Fruit fly (Drosophila melanogaster): ENCODE measurements around the gene CatB.

The CatB gene

dm6 chr2L:8692426-8693180 lies 12.8 kb upstream of the CatB start (continued):
- no peak for TF ChIP-seq CG7368 (GFP tag; optimal IDR thresholded peaks at IDR 0.05)
- no peak for TF ChIP-seq CG32006 (GFP tag; optimal IDR thresholded peaks at IDR 0.05)
- TF ChIP-seq fd85E (GFP tag; optimal IDR thresholded peaks at IDR 0.05), result no peak
- TF ChIP-seq cyc (GFP tag; optimal IDR thresholded peaks at IDR 0.05), result no peak
- TF ChIP-seq CG8119 (GFP tag; IDR thresholded peaks at IDR 0.05), result peak; percentile 17; the same call in 1 of the 3 replicates
- TF ChIP-seq acj6 (GFP tag; optimal IDR thresholded peaks at IDR 0.05), result no peak
- TF ChIP-seq CG9139 (GFP tag; optimal IDR thresholded peaks at IDR 0.05), result no peak
- peak; percentile 7 for TF ChIP-seq topi (GFP tag; optimal IDR thresholded peaks at IDR 0.05)
- peak; percentile 15 for TF ChIP-seq Lpt (GFP tag; optimal IDR thresholded peaks at IDR 0.05)
- no peak for TF ChIP-seq Hr4 (GFP tag; optimal IDR thresholded peaks at IDR 0.05)
- TF ChIP-seq spab (GFP tag; optimal IDR thresholded peaks at IDR 0.05), result no peak
- peak; percentile 83 for TF ChIP-seq vri (GFP tag; optimal IDR thresholded peaks at IDR 0.05)
- no peak for TF ChIP-seq CG11902 (GFP tag; optimal IDR thresholded peaks at IDR 0.05)
- no peak for TF ChIP-seq Ets96B (tag; optimal IDR thresholded peaks at IDR 0.05)
- no peak for TF ChIP-seq OdsH (GFP tag; optimal IDR thresholded peaks at IDR 0.05)
- peak; percentile 22 for TF ChIP-seq CG3919 (GFP tag; optimal IDR thresholded peaks at IDR 0.05)
- peak; percentile 21 for TF ChIP-seq Sox102F (GFP tag; optimal IDR thresholded peaks at IDR 0.05)
- no peak for TF ChIP-seq dsx (GFP tag; optimal IDR thresholded peaks at IDR 0.05; ENCODE audit: poor library complexity, severe bottlenecking)
- TF ChIP-seq Sox14 (GFP tag; optimal IDR thresholded peaks at IDR 0.05), result peak; percentile 8
- peak; percentile 12 for TF ChIP-seq Met (GFP tag; optimal IDR thresholded peaks at IDR 0.05)
- peak; percentile 80 for TF ChIP-seq svp (GFP tag)
- TF ChIP-seq net (GFP tag; optimal IDR thresholded peaks at IDR 0.05), result no peak
- no peak for TF ChIP-seq Sox15 (GFP tag; optimal IDR thresholded peaks at IDR 0.05)
- TF ChIP-seq CG11762 (GFP tag; optimal IDR thresholded peaks at IDR 0.05; ENCODE audit: insufficient read depth), result no peak
- TF ChIP-seq CG1621 (tag; optimal IDR thresholded peaks at IDR 0.05), result no peak
- no peak for TF ChIP-seq CG6808 (GFP tag; optimal IDR thresholded peaks at IDR 0.05)

DNA sequence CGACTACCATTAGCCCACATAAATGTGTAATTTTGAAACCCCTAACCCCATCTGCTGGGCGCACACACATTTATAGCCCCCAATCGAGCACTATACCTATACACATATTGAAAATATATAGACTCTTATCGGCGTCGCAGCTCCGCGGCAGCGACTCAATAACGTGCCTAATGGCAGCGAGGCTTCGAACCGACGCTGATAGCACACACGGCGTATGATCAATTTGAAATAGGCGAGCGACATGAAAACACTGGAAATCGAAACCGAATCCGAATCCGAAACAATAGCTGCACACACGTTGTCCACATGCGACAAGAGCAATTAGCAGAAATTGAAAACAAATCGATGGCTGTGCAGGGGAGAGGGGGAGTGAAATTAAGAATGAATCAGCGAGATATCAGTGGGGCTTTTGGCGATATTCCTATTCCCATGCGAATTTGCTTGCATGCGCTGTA lies 11.1 kb upstream of the CatB start:
- TF ChIP-seq fkh (GFP tag; optimal IDR thresholded peaks at IDR 0.05) (peak; percentile 35), CG15336 (GFP tag; IDR thresholded peaks at IDR 0.05) (peak; percentile 8; the same call in 1 of the 2 replicates), CG6792 (GFP tag; optimal IDR thresholded peaks at IDR 0.05) (no peak), vri (GFP tag; optimal IDR thresholded peaks at IDR 0.05) (peak; percentile 79), Eip93F (GFP tag; optimal IDR thresholded peaks at IDR 0.05) (peak; percentile 70), svp (GFP tag) (peak; percentile 78), CG1621 (tag; optimal IDR thresholded peaks at IDR 0.05) (no peak), net (GFP tag; optimal IDR thresholded peaks at IDR 0.05) (no peak)

dm6 chr2L:8697915-8698627 lies 7.3 kb upstream of the CatB start:
- TF ChIP-seq CG34406 (GFP tag; optimal IDR thresholded peaks at IDR 0.05) (no peak), topi (GFP tag; optimal IDR thresholded peaks at IDR 0.05) (no peak), vri (GFP tag; optimal IDR thresholded peaks at IDR 0.05) (peak; percentile 79), Eip93F (GFP tag; optimal IDR thresholded peaks at IDR 0.05) (no peak), fkh (GFP tag; optimal IDR thresholded peaks at IDR 0.05) (peak; percentile 28), CG3032 (tag; optimal IDR thresholded peaks at IDR 0.05) (no peak), svp (GFP tag) (peak; percentile 74)

DNA sequence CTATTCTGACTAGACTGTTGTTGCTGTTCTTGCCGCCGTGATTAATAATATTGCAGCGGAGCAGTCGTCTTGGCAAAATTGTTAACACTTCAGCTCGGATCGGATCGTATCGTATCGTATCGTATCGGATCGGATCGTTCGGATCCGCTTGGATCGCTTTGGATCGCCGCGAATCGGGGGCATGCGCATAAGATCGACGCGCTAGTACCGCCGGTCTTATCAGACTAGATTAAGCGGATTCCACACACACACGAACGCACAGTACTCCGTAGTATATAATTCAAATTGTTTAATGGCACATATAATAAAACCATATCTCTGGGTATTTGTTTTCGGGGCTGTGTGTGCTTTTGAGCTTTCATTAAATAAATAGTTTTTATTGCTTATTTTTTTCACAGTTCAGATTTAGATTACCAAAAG lies 5.5 kb upstream of the CatB start:
- TF ChIP-seq CG11294 (GFP tag; IDR thresholded peaks at IDR 0.05) (no peak), ss (GFP tag; optimal IDR thresholded peaks at IDR 0.05) (no peak), Ets96B (tag; optimal IDR thresholded peaks at IDR 0.05) (no peak), Met (GFP tag; optimal IDR thresholded peaks at IDR 0.05) (no peak), Eip78C (GFP tag) (peak; percentile 71), svp (GFP tag) (peak; percentile 89), CG16779 (tag; optimal IDR thresholded peaks at IDR 0.05) (no peak), CG10669 (GFP tag; optimal IDR thresholded peaks at IDR 0.05) (no peak), topi (GFP tag; optimal IDR thresholded peaks at IDR 0.05) (no peak), fkh (GFP tag; optimal IDR thresholded peaks at IDR 0.05) (peak; percentile 56), lz (GFP tag; optimal IDR thresholded peaks at IDR 0.05) (no peak), Hr38 (GFP tag; optimal IDR thresholded peaks at IDR 0.05) (no peak), CG8632 (GFP tag; optimal IDR thresholded peaks at IDR 0.05) (no peak), CG6276 (GFP tag; optimal IDR thresholded peaks at IDR 0.05) (no peak), CG6808 (GFP tag; optimal IDR thresholded peaks at IDR 0.05) (no peak), CG7368 (GFP tag; optimal IDR thresholded peaks at IDR 0.05) (no peak), achi (GFP tag; optimal IDR thresholded peaks at IDR 0.05) (no peak), vri (GFP tag; optimal IDR thresholded peaks at IDR 0.05) (peak; percentile 78), CG8119 (GFP tag; IDR thresholded peaks at IDR 0.05) (no peak), CG9139 (GFP tag; optimal IDR thresholded peaks at IDR 0.05) (no peak), CG1621 (tag; optimal IDR thresholded peaks at IDR 0.05) (no peak)

All from whole organism, prepupa.